Fruit fly (Drosophila melanogaster): ENCODE measurements around the gene CG9630.

The CG9630 gene

dm6 chr3R:8256040-8256439 lies 13.7 kb downstream of the CG9630 start (continued):
- TF ChIP-seq fd85E (GFP tag; optimal IDR thresholded peaks at IDR 0.05) (no peak), CG31627 (GFP tag; optimal IDR thresholded peaks at IDR 0.05) (no peak), ss (GFP tag; optimal IDR thresholded peaks at IDR 0.05) (no peak), lz (GFP tag; optimal IDR thresholded peaks at IDR 0.05) (no peak), svp (GFP tag) (no peak), CG1621 (tag; optimal IDR thresholded peaks at IDR 0.05) (no peak), Smox (GFP tag; optimal IDR thresholded peaks at IDR 0.05) (no peak), Blimp-1 (GFP tag; optimal IDR thresholded peaks at IDR 0.05) (no peak), CG6163 (GFP tag; IDR thresholded peaks at IDR 0.05) (no peak), Sox102F (GFP tag; optimal IDR thresholded peaks at IDR 0.05) (no peak), fkh (GFP tag; optimal IDR thresholded peaks at IDR 0.05) (no peak), Eip75B (GFP tag; optimal IDR thresholded peaks at IDR 0.05) (no peak), Hr38 (GFP tag; optimal IDR thresholded peaks at IDR 0.05) (no peak), CG34406 (GFP tag; optimal IDR thresholded peaks at IDR 0.05) (no peak), Gug (GFP tag; IDR thresholded peaks at IDR 0.05) (peak; percentile 45; the same call in 1 of the 2 replicates), CG11902 (GFP tag; optimal IDR thresholded peaks at IDR 0.05) (no peak), achi (GFP tag; optimal IDR thresholded peaks at IDR 0.05) (no peak), CG11762 (GFP tag; optimal IDR thresholded peaks at IDR 0.05; ENCODE audit: insufficient read depth) (no peak), spab (GFP tag; optimal IDR thresholded peaks at IDR 0.05) (no peak), CG3919 (GFP tag; optimal IDR thresholded peaks at IDR 0.05) (no peak), Met (GFP tag; optimal IDR thresholded peaks at IDR 0.05) (no peak), dac (GFP tag; optimal IDR thresholded peaks at IDR 0.05) (peak; percentile 37), OdsH (GFP tag; optimal IDR thresholded peaks at IDR 0.05) (peak; percentile 39), CG7368 (GFP tag; optimal IDR thresholded peaks at IDR 0.05) (no peak), Ets96B (tag; optimal IDR thresholded peaks at IDR 0.05) (no peak), Sox14 (GFP tag; optimal IDR thresholded peaks at IDR 0.05) (no peak), pdm3 (GFP tag; optimal IDR thresholded peaks at IDR 0.05) (peak; percentile 40)

- TF ChIP-seq esn (GFP tag; optimal IDR thresholded peaks at IDR 0.05) (no peak), dsx (GFP tag; optimal IDR thresholded peaks at IDR 0.05; ENCODE audit: poor library complexity, severe bottlenecking) (no peak), CG6163 (GFP tag; IDR thresholded peaks at IDR 0.05) (no peak), eg (GFP tag; IDR thresholded peaks at IDR 0.05) (no peak), CG16779 (tag; optimal IDR thresholded peaks at IDR 0.05) (no peak)
Measured at dm6 chr3R:8254347-8254746, 15.3 kb downstream of the CG9630 start.

dm6 chr3R:8251532-8251931 lies 18.2 kb downstream of the CG9630 start:
- TF ChIP-seq Eip78C (GFP tag) = peak; percentile 37
- no peak for TF ChIP-seq CG1621 (tag; optimal IDR thresholded peaks at IDR 0.05)
- TF ChIP-seq Blimp-1 (GFP tag; optimal IDR thresholded peaks at IDR 0.05) = peak; percentile 91
- no peak for TF ChIP-seq achi (GFP tag; optimal IDR thresholded peaks at IDR 0.05)
- TF ChIP-seq CG6163 (GFP tag; IDR thresholded peaks at IDR 0.05) = 0 out of 3 replicates have a peak, but pooled peaks have one; percentile 22

- TF ChIP-seq eg (GFP tag; IDR thresholded peaks at IDR 0.05) (peak; percentile 20; the same call in 1 of the 3 replicates), Smox (GFP tag; optimal IDR thresholded peaks at IDR 0.05) (no peak), pdm3 (GFP tag; optimal IDR thresholded peaks at IDR 0.05) (no peak), Lpt (GFP tag; optimal IDR thresholded peaks at IDR 0.05) (peak; percentile 39), Eip78C (GFP tag) (peak; percentile 18), CG6163 (GFP tag; IDR thresholded peaks at IDR 0.05) (peak; percentile 32; the same call in 1 of the 3 replicates), svp (GFP tag) (no peak), CG9139 (GFP tag; optimal IDR thresholded peaks at IDR 0.05) (no peak), CG3919 (GFP tag; optimal IDR thresholded peaks at IDR 0.05) (peak; percentile 27), spab (GFP tag; optimal IDR thresholded peaks at IDR 0.05) (no peak), dac (GFP tag; optimal IDR thresholded peaks at IDR 0.05) (no peak), CG8119 (GFP tag; IDR thresholded peaks at IDR 0.05) (0 out of 3 replicates have a peak, but pooled peaks have one; percentile 31), CG1621 (tag; optimal IDR thresholded peaks at IDR 0.05) (no peak), CG10631 (GFP tag; optimal IDR thresholded peaks at IDR 0.05) (no peak), CG6808 (GFP tag; optimal IDR thresholded peaks at IDR 0.05) (peak; percentile 99), CG15336 (GFP tag; IDR thresholded peaks at IDR 0.05) (peak; percentile 43; the same call in 1 of the 2 replicates)
Measured at dm6 chr3R:8250166-8250733, 19.4 kb downstream of the CG9630 start, which contains the start of gene mtg. Gene mtg (plus strand): TSS chr3R:8250497.
